Worm (Caenorhabditis elegans) whole organism, late embryonic: Measurements from ENCODE around the gene dpf-7.

ENCODE experiments used
- C08G9.2 ChIP-seq: sonication (generic microtip); optimal IDR thresholded peaks from 2 replicates; lab custom pipeline; 2016; ENCODE audit warnings: mild to moderate bottlenecking, missing genetic modification characterization, moderate library complexity, missing compliant biosample characterization
- F13H6.1 ChIP-seq: sonication (generic microtip); optimal IDR thresholded peaks from 2 replicates; lab custom pipeline; 2016; ENCODE audit warnings: missing genetic modification characterization, missing compliant biosample characterization
- K02D7.2 ChIP-seq: sonication (generic microtip); optimal IDR thresholded peaks from 2 replicates; lab custom pipeline; 2017; ENCODE audit warnings: mild to moderate bottlenecking, missing genetic modification characterization, missing compliant biosample characterization
- K09A11.1 ChIP-seq: sonication (generic microtip); optimal IDR thresholded peaks from 2 replicates; lab custom pipeline; 2017; ENCODE audit warnings: antibody characterized with exemption, mild to moderate bottlenecking, missing genetic modification characterization, missing compliant biosample characterization; ENCODE audit not compliant: insufficient read depth
- Y22D7AL.16 ChIP-seq: sonication (generic microtip); optimal IDR thresholded peaks from 2 replicates; lab custom pipeline; 2016; ENCODE audit warnings: missing genetic modification characterization, missing compliant biosample characterization
- ahr-1 ChIP-seq: sonication (generic microtip); optimal IDR thresholded peaks from 2 replicates; lab custom pipeline; 2016; ENCODE audit warnings: missing genetic modification characterization, missing compliant biosample characterization
- ama-1 ChIP-seq: fragments of 150-350 bp; optimal IDR thresholded peaks from 2 replicates; lab custom pipeline; 2014
- ceh-19 ChIP-seq: fragments of 200-800 bp; sonication (Bioruptor generic); optimal IDR thresholded peaks from 2 replicates; lab custom pipeline; 2018; ENCODE audit warnings: mild to moderate bottlenecking, missing genetic modification characterization, missing compliant biosample characterization
- ceh-24 ChIP-seq: sonication (generic microtip); optimal IDR thresholded peaks from 2 replicates; lab custom pipeline; 2016; ENCODE audit warnings: mild to moderate bottlenecking, missing genetic modification characterization, missing compliant biosample characterization
- ceh-30 ChIP-seq: fragments of 150-350 bp; optimal IDR thresholded peaks from 2 replicates; lab custom pipeline; 2014; ENCODE audit warnings: missing biosample characterization, missing genetic modification characterization
- ceh-31 ChIP-seq: sonication (generic microtip); optimal IDR thresholded peaks from 2 replicates; lab custom pipeline; 2016; ENCODE audit warnings: missing genetic modification characterization, missing compliant biosample characterization
- ceh-9 ChIP-seq: sonication (generic microtip); optimal IDR thresholded peaks from 2 replicates; lab custom pipeline; 2016; ENCODE audit warnings: mild to moderate bottlenecking, missing genetic modification characterization, inconsistent platforms, missing compliant biosample characterization
- dve-1 ChIP-seq: sonication (generic microtip); optimal IDR thresholded peaks from 2 replicates; lab custom pipeline; 2017; ENCODE audit warnings: antibody characterized with exemption, mild to moderate bottlenecking, missing genetic modification characterization, missing compliant biosample characterization
- elt-4 ChIP-seq: sonication (generic microtip); optimal IDR thresholded peaks from 2 replicates; lab custom pipeline; 2016; ENCODE audit warnings: missing genetic modification characterization, missing compliant biosample characterization
- eyg-1 ChIP-seq: sonication (generic microtip); optimal IDR thresholded peaks from 2 replicates; lab custom pipeline; 2016; ENCODE audit warnings: missing genotype, missing genetic modification characterization, missing compliant biosample characterization
- fkh-6 ChIP-seq: sonication (generic microtip); optimal IDR thresholded peaks from 2 replicates; lab custom pipeline; 2016; ENCODE audit warnings: missing genetic modification characterization, missing compliant biosample characterization
- gmeb-2 ChIP-seq: sonication (generic microtip); optimal IDR thresholded peaks from 2 replicates; lab custom pipeline; 2016; ENCODE audit warnings: missing genetic modification characterization, inconsistent platforms, missing compliant biosample characterization
- hlh-13 ChIP-seq: fragments of 200-800 bp; sonication (Bioruptor generic); optimal IDR thresholded peaks from 2 replicates; lab custom pipeline; 2018; ENCODE audit warnings: mild to moderate bottlenecking, missing genetic modification characterization, missing compliant biosample characterization
- hlh-15 ChIP-seq: sonication (generic microtip); optimal IDR thresholded peaks from 2 replicates; lab custom pipeline; 2016; ENCODE audit warnings: missing genetic modification characterization, missing compliant biosample characterization
- hlh-6 ChIP-seq: sonication (generic microtip); optimal IDR thresholded peaks from 2 replicates; lab custom pipeline; 2016; ENCODE audit warnings: missing genotype, missing genetic modification characterization, missing compliant biosample characterization
- lin-11 ChIP-seq: fragments of 200-800 bp; sonication (Bioruptor generic); optimal IDR thresholded peaks from 2 replicates; lab custom pipeline; 2018; ENCODE audit warnings: mild to moderate bottlenecking, missing genetic modification characterization, missing compliant biosample characterization
- madf-2 ChIP-seq: sonication (generic microtip); optimal IDR thresholded peaks from 2 replicates; lab custom pipeline; 2017; ENCODE audit warnings: missing genetic modification characterization, missing compliant biosample characterization
- mec-3 ChIP-seq: sonication (generic microtip); optimal IDR thresholded peaks from 2 replicates; lab custom pipeline; 2016; ENCODE audit warnings: borderline replicate concordance, missing genetic modification characterization, missing compliant biosample characterization
- nfya-1 ChIP-seq: sonication (generic microtip); optimal IDR thresholded peaks from 2 replicates; lab custom pipeline; 2017; ENCODE audit warnings: missing genetic modification characterization, mild to moderate bottlenecking, missing compliant biosample characterization, antibody characterized with exemption, moderate library complexity
- npax-4 ChIP-seq: sonication (generic microtip); optimal IDR thresholded peaks from 2 replicates; lab custom pipeline; 2016; ENCODE audit warnings: missing genetic modification characterization, missing compliant biosample characterization
- odd-2 ChIP-seq: sonication (generic microtip); optimal IDR thresholded peaks from 2 replicates; lab custom pipeline; 2017; ENCODE audit warnings: antibody characterized with exemption, mild to moderate bottlenecking, missing genetic modification characterization, missing compliant biosample characterization
- pag-3 ChIP-seq: sonication (generic microtip); optimal IDR thresholded peaks from 2 replicates; lab custom pipeline; 2016; ENCODE audit warnings: missing compliant biosample characterization, missing genetic modification characterization, borderline replicate concordance
- pat-9 ChIP-seq: fragments of 200-800 bp; sonication (Bioruptor generic); optimal IDR thresholded peaks from 2 replicates; lab custom pipeline; 2018; ENCODE audit warnings: mild to moderate bottlenecking, missing genetic modification characterization, moderate library complexity, missing compliant biosample characterization
- pros-1 ChIP-seq: fragments of 150-350 bp; optimal IDR thresholded peaks from 2 replicates; lab custom pipeline; 2014; ENCODE audit warnings: missing biosample characterization, missing genetic modification reagents, missing genetic modification characterization
- sox-4 ChIP-seq: sonication (generic microtip); optimal IDR thresholded peaks from 2 replicates; lab custom pipeline; 2017; ENCODE audit warnings: mild to moderate bottlenecking, missing genetic modification characterization, inconsistent platforms, missing compliant biosample characterization
- syd-9 ChIP-seq: sonication (generic microtip); optimal IDR thresholded peaks from 2 replicates; lab custom pipeline; 2016; ENCODE audit warnings: mild to moderate bottlenecking, missing genetic modification characterization, moderate library complexity, missing compliant biosample characterization
- tbx-2 ChIP-seq: sonication (generic microtip); optimal IDR thresholded peaks from 2 replicates; lab custom pipeline; 2016; ENCODE audit warnings: missing genetic modification characterization, missing compliant biosample characterization
- tbx-7 ChIP-seq: sonication (generic microtip); optimal IDR thresholded peaks from 2 replicates; lab custom pipeline; 2016; ENCODE audit warnings: missing genotype, missing genetic modification characterization, missing compliant biosample characterization
- unc-86 ChIP-seq: sonication (generic microtip); optimal IDR thresholded peaks from 2 replicates; lab custom pipeline; 2016; ENCODE audit warnings: missing genetic modification characterization, missing compliant biosample characterization

The dpf-7 gene

ce11 chrIV:4763844-4764243 lies 38.5 kb downstream of the dpf-7 start, which contains the start of gene Y17G9B.2:
Y17G9B.2 (plus strand) TSS chrIV:4764144.
- no peak for TF ChIP-seq F13H6.1 (tag; lab: Kevin White, UChicago)
- no peak for TF ChIP-seq Y22D7AL.16 (tag; lab: Kevin White, UChicago)
- no peak for TF ChIP-seq ahr-1 (tag; lab: Kevin White, UChicago)
- no peak for TF ChIP-seq ceh-9 (tag; lab: Kevin White, UChicago)
- no peak for TF ChIP-seq odd-2 (tag; lab: Kevin White, UChicago)
- no peak for TF ChIP-seq dve-1 (tag; lab: Kevin White, UChicago)
- TF ChIP-seq syd-9: no peak
- TF ChIP-seq pag-3 (tag; lab: Kevin White, UChicago): no peak
- no peak for TF ChIP-seq ceh-24 (tag; lab: Kevin White, UChicago)
- TF ChIP-seq hlh-13 (GFP tag; lab: Kevin White, UChicago): no peak
- TF ChIP-seq, all 69 proteins: peak for 0

ce11 chrIV:4760378-4761084 lies 41.9 kb downstream of the dpf-7 start, which contains the start of the genes memi-1 and cyp-31A3:
memi-1 (minus strand) TSS chrIV:4760428.
cyp-31A3 (plus strand) TSS chrIV:4761049.
- TF ChIP-seq K02D7.2 (tag; lab: Kevin White, UChicago) (no peak), hlh-6 (tag; lab: Kevin White, UChicago) (no peak), nfya-1 (tag; lab: Kevin White, UChicago) (no peak), pros-1 (tag; lab: Kevin White, UChicago) (no peak), tbx-7 (tag; lab: Kevin White, UChicago) (no peak), madf-2 (tag; lab: Kevin White, UChicago) (no peak), ceh-24 (tag; lab: Kevin White, UChicago) (no peak), fkh-6 (tag; lab: Kevin White, UChicago) (no peak), pat-9 (tag; lab: Kevin White, UChicago) (no peak), gmeb-2 (no peak), sox-4 (tag; lab: Kevin White, UChicago) (no peak), K09A11.1 (no peak), unc-86 (tag; lab: Kevin White, UChicago) (no peak), C08G9.2 (no peak), ahr-1 (tag; lab: Kevin White, UChicago) (no peak), Y22D7AL.16 (tag; lab: Kevin White, UChicago) (no peak), ceh-31 (tag; lab: Kevin White, UChicago) (no peak), hlh-15 (no peak)

DNA sequence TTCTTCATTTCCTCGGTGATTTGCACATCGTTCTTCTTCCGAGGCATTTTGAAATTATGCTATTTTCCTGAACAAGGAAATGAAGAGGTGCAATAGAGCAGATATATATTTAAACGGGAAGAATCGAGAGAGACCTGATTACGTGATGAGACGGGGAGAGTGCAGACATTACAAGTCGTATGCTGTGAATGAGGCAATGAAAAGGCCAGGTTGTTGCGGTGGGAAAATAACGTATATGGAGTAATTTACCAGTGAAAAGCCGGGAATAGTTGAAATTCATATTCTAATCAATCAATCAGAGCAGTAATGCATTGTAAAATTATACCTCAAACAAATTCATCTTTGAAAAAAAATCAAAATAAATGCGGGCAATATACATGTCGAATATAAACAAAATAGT lies 43.7 kb downstream of the dpf-7 start, which contains the start of gene Y17G9B.8:
Y17G9B.8 (minus strand) TSS at position 182 of the 400 bp plus-strand sequence.
- TF ChIP-seq C08G9.2 (no peak), ceh-9 (tag; lab: Kevin White, UChicago) (no peak), mec-3 (tag; lab: Kevin White, UChicago) (no peak), hlh-6 (tag; lab: Kevin White, UChicago) (no peak), ama-1 (lab: Kevin White, UChicago) (no peak), tbx-7 (tag; lab: Kevin White, UChicago) (no peak), tbx-2 (tag; lab: Kevin White, UChicago) (no peak), sox-4 (tag; lab: Kevin White, UChicago) (no peak), elt-4 (tag; lab: Kevin White, UChicago) (no peak), eyg-1 (no peak), ceh-30 (tag; lab: Kevin White, UChicago) (no peak), npax-4 (no peak), ceh-19 (GFP tag; lab: Kevin White, UChicago) (no peak), ceh-24 (tag; lab: Kevin White, UChicago) (no peak), lin-11 (tag; lab: Kevin White, UChicago) (no peak)
